In genomic region chrV:9318046-9318445, ce11 we compare ENCODE assay signal across 1 worm cellular context.
TF ChIP-seq lines count a peak whose summit lies in the region.

Gene kvs-3 (plus strand): TSS chrV:9318311.

TF ChIP-seq in whole organism, young adult, 124 proteins besides CTCF, POLR2A, EP300 and RAD21 (continued from another document):
- peak; percentile 85 for TF ChIP-seq die-1 (tag; optimal IDR thresholded peaks at IDR 0.05; lab: Kevin White, UChicago)
- TF ChIP-seq lin-35 (GFP tag; optimal IDR thresholded peaks at IDR 0.05; lab: Kevin White, UChicago): peak in 1 of 3 experiments; percentile 75
- TF ChIP-seq lin-26 (GFP tag; IDR thresholded peaks at IDR 0.05; lab: Robert Waterston, UW): no peak; the same call in 1 of the 2 replicates
- TF ChIP-seq nhr-90 (tag; optimal IDR thresholded peaks at IDR 0.05; lab: Kevin White, UChicago): peak; percentile 94
- TF ChIP-seq hlh-26 (GFP tag; conservative IDR thresholded peaks at IDR 0.05; lab: Robert Waterston, UW): no peak
- peak; percentile 49; the same call in 1 of the 2 replicates for TF ChIP-seq B0019.2 (GFP tag; conservative IDR thresholded peaks at IDR 0.05; lab: Robert Waterston, UW)
- 0 out of 2 replicates have a peak, but pooled peaks have one; percentile 70 for TF ChIP-seq sea-2 (GFP tag; IDR thresholded peaks at IDR 0.05; lab: Robert Waterston, UW)
- peak; percentile 3 for TF ChIP-seq efl-1 (GFP tag; optimal IDR thresholded peaks at IDR 0.05; lab: Kevin White, UChicago)
- no peak for TF ChIP-seq let-526 (GFP tag; IDR thresholded peaks at IDR 0.05; lab: Robert Waterston, UW)
- TF ChIP-seq Y95B8A.8 (GFP tag; IDR thresholded peaks at IDR 0.05; lab: Robert Waterston, UW): 0 out of 2 replicates have a peak, but pooled peaks have one; percentile 8
- TF ChIP-seq T26A5.8 (tag; optimal IDR thresholded peaks at IDR 0.05; lab: Kevin White, UChicago): peak; percentile 82
- TF ChIP-seq hlh-12 (tag; optimal IDR thresholded peaks at IDR 0.05; lab: Kevin White, UChicago): peak; percentile 50
- no peak for TF ChIP-seq F52B5.7 (tag; optimal IDR thresholded peaks at IDR 0.05; lab: Kevin White, UChicago)
- TF ChIP-seq nhr-120 (GFP tag; IDR thresholded peaks at IDR 0.05; lab: Robert Waterston, UW): peak; percentile 92; the same call in 1 of the 2 replicates
- peak; percentile 56 for TF ChIP-seq ztf-3 (GFP tag; optimal IDR thresholded peaks at IDR 0.05; lab: Kevin White, UChicago)
- no peak for TF ChIP-seq nhr-80 (tag; optimal IDR thresholded peaks at IDR 0.05; lab: Kevin White, UChicago)
- TF ChIP-seq hmg-20 (GFP tag; IDR thresholded peaks at IDR 0.05; lab: Robert Waterston, UW): 0 out of 2 replicates have a peak, but pooled peaks have one; percentile 39
- no peak for TF ChIP-seq ztf-22 (GFP tag; optimal IDR thresholded peaks at IDR 0.05; lab: Kevin White, UChicago)
- TF ChIP-seq attf-3 (GFP tag; conservative IDR thresholded peaks at IDR 0.05; lab: Robert Waterston, UW): peak; percentile 40; the same call in 1 of the 2 replicates
- peak; percentile 1 for TF ChIP-seq attf-6 (GFP tag; IDR thresholded peaks at IDR 0.05; lab: Robert Waterston, UW)
- peak; percentile 88 for TF ChIP-seq chd-7 (tag; optimal IDR thresholded peaks at IDR 0.05; lab: Kevin White, UChicago)
- peak; percentile 46 for TF ChIP-seq nhr-179 (tag; optimal IDR thresholded peaks at IDR 0.05; lab: Kevin White, UChicago)
- TF ChIP-seq hsf-1 (GFP tag; IDR thresholded peaks at IDR 0.05; lab: Robert Waterston, UW): peak; percentile 74; the same call in 1 of the 2 replicates
TF ChIP-seq in whole organism, young adult: peak in this region for 93.
